Fruit fly (Drosophila melanogaster) whole organism, adult: ENCODE results near the gene CG17996.

Experiments used
- CG11617 ChIP-seq: fragments of 200-800 bp; sonication (Bioruptor generic); optimal IDR thresholded peaks from 2 replicates; lab custom pipeline; 2017; ENCODE audit warnings: mild to moderate bottlenecking, missing biosample characterization, missing genetic modification reagents, missing genetic modification characterization
- CG12768 ChIP-seq: fragments of 200-800 bp; sonication (Bioruptor generic); optimal IDR thresholded peaks from 2 replicates; lab custom pipeline; 2017; ENCODE audit warnings: missing biosample characterization, missing genetic modification characterization, mild to moderate bottlenecking, moderate library complexity, missing genetic modification reagents
- CG14711 ChIP-seq: fragments of 200-800 bp; sonication (Bioruptor generic); optimal IDR thresholded peaks from 2 replicates; lab custom pipeline; 2018; ENCODE audit warnings: missing biosample characterization, mild to moderate bottlenecking, missing genetic modification characterization, moderate library complexity
- CG1620 ChIP-seq: fragments of 200-800 bp; sonication (Bioruptor generic); optimal IDR thresholded peaks from 2 replicates; lab custom pipeline; 2016; ENCODE audit warnings: missing biosample characterization, missing genetic modification characterization
- CG33017 ChIP-seq: fragments of 200-800 bp; sonication (Bioruptor generic); optimal IDR thresholded peaks from 2 replicates; lab custom pipeline; 2018; ENCODE audit warnings: missing biosample characterization, mild to moderate bottlenecking, missing genetic modification characterization, moderate library complexity
- CG5204 ChIP-seq: fragments of 200-800 bp; sonication (Bioruptor generic); optimal IDR thresholded peaks from 2 replicates; lab custom pipeline; 2016; ENCODE audit warnings: missing biosample characterization, missing genetic modification characterization
- CG7045 ChIP-seq: fragments of 200-800 bp; sonication (Bioruptor generic); optimal IDR thresholded peaks from 2 replicates; lab custom pipeline; 2017; ENCODE audit warnings: missing biosample characterization, mild to moderate bottlenecking, missing genetic modification characterization
- CG7101 ChIP-seq: fragments of 200-800 bp; sonication (Bioruptor generic); optimal IDR thresholded peaks from 2 replicates; lab custom pipeline; 2018; ENCODE audit warnings: missing biosample characterization, mild to moderate bottlenecking, missing genetic modification characterization, moderate library complexity
- Clk ChIP-seq: fragments of 200-800 bp; sonication (Bioruptor generic); optimal IDR thresholded peaks from 2 replicates; lab custom pipeline; 2017; ENCODE audit warnings: missing biosample characterization, missing genetic modification characterization
- Crg-1 ChIP-seq: fragments of 200-800 bp; sonication (Bioruptor generic); optimal IDR thresholded peaks from 2 replicates; lab custom pipeline; 2016; ENCODE audit warnings: missing biosample characterization, missing genetic modification characterization
- Hr96 ChIP-seq: fragments of 200-800 bp; sonication (Bioruptor generic); optimal IDR thresholded peaks from 2 replicates; lab custom pipeline; 2016; ENCODE audit warnings: missing biosample characterization, missing genetic modification characterization
- Mnt ChIP-seq: fragments of 200-800 bp; sonication (Bioruptor generic); optimal IDR thresholded peaks from 2 replicates; lab custom pipeline; 2016; ENCODE audit warnings: missing biosample characterization, mild to moderate bottlenecking, missing genetic modification characterization
- bab1 ChIP-seq: fragments of 200-800 bp; sonication (Bioruptor generic); optimal IDR thresholded peaks from 3 replicates; lab custom pipeline; 2019; ENCODE audit warnings: missing biosample characterization, mild to moderate bottlenecking, missing genetic modification characterization, moderate library complexity
- cic ChIP-seq: fragments of 200-800 bp; sonication (Bioruptor generic); optimal IDR thresholded peaks from 2 replicates; lab custom pipeline; 2017; ENCODE audit warnings: missing biosample characterization, mild to moderate bottlenecking, missing genetic modification characterization, moderate library complexity
- cnc ChIP-seq, 2 experiments: fragments of >200 bp; optimal IDR thresholded peaks; 2 replicates each; lab custom pipeline; 2017
- kay ChIP-seq: fragments of 200-800 bp; sonication (Bioruptor generic); peaks from one replicate; lab custom pipeline; 2016; ENCODE audit warnings: missing biosample characterization, missing genetic modification characterization, borderline replicate concordance
- ovo ChIP-seq: fragments of 200-800 bp; sonication (Bioruptor generic); optimal IDR thresholded peaks from 2 replicates; lab custom pipeline; 2016; ENCODE audit warnings: missing biosample characterization, missing genetic modification characterization
- pad ChIP-seq: fragments of 200-800 bp; sonication (Bioruptor generic); optimal IDR thresholded peaks from 3 replicates; lab custom pipeline; 2017; ENCODE audit warnings: missing biosample characterization, missing genetic modification characterization, mild to moderate bottlenecking, moderate library complexity, missing genetic modification reagents
- tj ChIP-seq: fragments of 200-800 bp; sonication (Bioruptor generic); optimal IDR thresholded peaks from 3 replicates; lab custom pipeline; 2017; ENCODE audit warnings: missing biosample characterization, mild to moderate bottlenecking, missing genetic modification characterization, moderate library complexity
- toe ChIP-seq: fragments of 200-800 bp; sonication (Bioruptor generic); optimal IDR thresholded peaks from 2 replicates; lab custom pipeline; 2016; ENCODE audit warnings: missing biosample characterization, missing genetic modification characterization

Gene CG17996

dm6 chr2L:16715133-16715833 lies 15.6 kb downstream of the CG17996 start:
- TF ChIP-seq CG12768 (no peak), CG1620 (no peak), CG5204 (GFP tag; lab: Kevin White, UChicago) (no peak), kay (GFP tag; lab: Kevin White, UChicago) (peak; percentile 58), tj (no peak)

DNA sequence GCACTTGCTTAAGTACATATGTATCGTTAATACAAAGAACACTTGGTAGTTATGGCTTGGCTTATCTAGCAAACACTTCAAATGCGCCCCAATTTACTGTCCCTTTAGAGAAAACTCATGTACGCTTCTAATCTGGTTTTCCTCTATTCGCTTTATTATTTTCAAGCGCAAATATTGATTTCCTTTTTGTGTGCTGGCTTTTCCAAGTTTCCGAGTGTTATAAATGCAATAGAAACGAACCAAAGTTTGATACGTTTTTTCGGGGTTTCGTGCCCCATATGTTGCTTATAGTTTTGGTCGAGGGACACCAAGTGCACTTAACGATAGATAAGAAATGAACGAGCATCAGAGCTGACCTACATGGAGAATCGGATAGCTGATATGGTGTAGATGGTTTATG lies 16.9 kb downstream of the CG17996 start:
- TF ChIP-seq pad (no peak), CG33017 (tag; lab: Kevin White, UChicago) (no peak), CG7045 (GFP tag; lab: Kevin White, UChicago) (no peak), bab1 (no peak), CG11617 (GFP tag; lab: Kevin White, UChicago) (no peak), Clk (GFP tag; lab: Kevin White, UChicago) (no peak), ovo (GFP tag; lab: Kevin White, UChicago) (no peak), cnc (optimal IDR thresholded peaks at IDR 0.05; lab: Kevin White, UChicago) (no peak), CG7101 (no peak), Crg-1 (no peak), tj (no peak), Hr96 (GFP tag; lab: Kevin White, UChicago) (no peak), CG5204 (GFP tag; lab: Kevin White, UChicago) (no peak), toe (GFP tag; lab: Kevin White, UChicago) (no peak)

DNA sequence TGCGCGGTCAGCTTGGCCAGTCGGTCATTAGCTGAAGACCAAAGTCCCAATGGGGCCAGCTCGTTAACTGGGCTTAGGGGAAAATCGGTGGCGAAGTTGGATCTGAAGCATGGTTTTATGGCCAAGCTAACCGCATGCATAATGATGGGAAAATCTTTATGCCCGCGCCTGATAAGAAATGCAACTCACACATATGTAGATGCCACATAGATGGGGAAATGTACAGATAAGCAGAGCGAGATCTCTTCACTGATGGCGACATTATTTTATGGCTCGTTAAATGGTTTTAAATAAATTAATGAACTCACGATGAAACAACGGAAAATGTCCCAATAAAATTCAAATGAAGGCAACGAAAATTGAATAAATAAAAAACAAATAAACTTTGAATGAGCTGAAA lies 18.9 kb downstream of the CG17996 start:
- TF ChIP-seq tj: no peak
- no peak for TF ChIP-seq Hr96 (GFP tag; lab: Kevin White, UChicago)
- no peak for TF ChIP-seq bab1
- no peak for TF ChIP-seq cnc (optimal IDR thresholded peaks at IDR 0.05; lab: Kevin White, UChicago)
- TF ChIP-seq CG5204 (GFP tag; lab: Kevin White, UChicago): no peak
- no peak for TF ChIP-seq Clk (GFP tag; lab: Kevin White, UChicago)
- no peak for TF ChIP-seq ovo (GFP tag; lab: Kevin White, UChicago)
- no peak for TF ChIP-seq CG7101
- no peak for TF ChIP-seq CG12768
- TF ChIP-seq Crg-1: no peak
- TF ChIP-seq Mnt: no peak
- TF ChIP-seq CG1620: no peak
- TF ChIP-seq CG33017 (tag; lab: Kevin White, UChicago): no peak
- no peak for TF ChIP-seq kay (GFP tag; lab: Kevin White, UChicago)
- no peak for TF ChIP-seq CG14711 (tag; lab: Kevin White, UChicago)
- TF ChIP-seq CG11617 (GFP tag; lab: Kevin White, UChicago): no peak
- no peak for TF ChIP-seq cic (GFP tag; lab: Kevin White, UChicago)
- no peak for TF ChIP-seq pad
- TF ChIP-seq toe (GFP tag; lab: Kevin White, UChicago): no peak

DNA sequence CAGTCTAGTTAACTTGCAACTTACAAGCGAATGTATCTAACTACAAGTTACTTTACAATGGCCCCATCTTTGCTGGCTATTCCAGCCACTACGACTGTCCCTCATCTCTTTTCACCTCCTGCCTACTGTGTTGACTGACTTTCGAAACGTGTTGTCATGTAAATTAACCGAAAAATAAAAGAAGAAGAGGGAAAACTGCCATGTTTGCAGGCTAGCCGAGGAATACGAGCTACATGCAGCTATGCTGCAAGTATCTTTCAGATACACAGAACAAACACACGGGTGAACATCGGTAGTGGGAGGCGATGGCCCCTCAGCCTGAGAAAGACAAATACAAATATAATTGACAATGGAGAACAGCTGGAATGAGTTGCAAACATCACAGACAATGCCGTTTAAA lies 20.2 kb downstream of the CG17996 start:
- TF ChIP-seq CG12768 (no peak), cic (GFP tag; lab: Kevin White, UChicago) (no peak), CG7101 (no peak), CG7045 (GFP tag; lab: Kevin White, UChicago) (no peak), toe (GFP tag; lab: Kevin White, UChicago) (no peak), kay (GFP tag; lab: Kevin White, UChicago) (no peak), Hr96 (GFP tag; lab: Kevin White, UChicago) (no peak), CG5204 (GFP tag; lab: Kevin White, UChicago) (no peak)

DNA sequence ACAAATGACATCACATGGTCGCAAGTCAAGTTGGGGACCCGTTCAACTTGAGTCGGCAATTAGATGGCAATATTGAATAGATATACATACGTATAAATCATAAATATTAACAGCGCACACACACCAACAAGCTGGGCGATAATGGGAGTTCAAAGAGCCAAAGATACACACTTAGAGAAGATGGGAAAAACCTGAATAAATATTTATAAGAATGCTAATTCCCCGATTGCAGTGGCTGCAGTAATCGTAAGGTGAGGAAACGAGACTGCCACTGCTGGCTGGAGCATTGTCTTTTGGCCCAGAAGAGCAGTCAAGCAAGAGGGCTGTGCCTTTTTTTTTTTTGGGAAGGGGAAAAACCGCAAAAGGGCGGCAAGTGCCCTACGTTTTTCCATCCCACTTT lies 20.6 kb downstream of the CG17996 start:
- no peak for TF ChIP-seq kay (GFP tag; lab: Kevin White, UChicago)
- no peak for TF ChIP-seq toe (GFP tag; lab: Kevin White, UChicago)
- no peak for TF ChIP-seq Crg-1
- no peak for TF ChIP-seq ovo (GFP tag; lab: Kevin White, UChicago)
- TF ChIP-seq CG5204 (GFP tag; lab: Kevin White, UChicago): no peak
- no peak for TF ChIP-seq CG14711 (tag; lab: Kevin White, UChicago)
- TF ChIP-seq bab1: no peak
- no peak for TF ChIP-seq tj
- no peak for TF ChIP-seq CG7101
- TF ChIP-seq CG1620: no peak
- no peak for TF ChIP-seq CG11617 (GFP tag; lab: Kevin White, UChicago)
- no peak for TF ChIP-seq pad
- no peak for TF ChIP-seq CG12768
- TF ChIP-seq CG7045 (GFP tag; lab: Kevin White, UChicago): no peak
- TF ChIP-seq Clk (GFP tag; lab: Kevin White, UChicago): no peak
- TF ChIP-seq Mnt: no peak
- no peak for TF ChIP-seq cnc (optimal IDR thresholded peaks at IDR 0.05; lab: Kevin White, UChicago)
- no peak for TF ChIP-seq Hr96 (GFP tag; lab: Kevin White, UChicago)

dm6 chr2L:16709693-16710092 lies 21.1 kb downstream of the CG17996 start:
- TF ChIP-seq CG14711 (tag; lab: Kevin White, UChicago) (no peak), CG5204 (GFP tag; lab: Kevin White, UChicago) (peak; percentile 62), CG12768 (no peak), CG33017 (tag; lab: Kevin White, UChicago) (peak; percentile 67), CG11617 (GFP tag; lab: Kevin White, UChicago) (peak; percentile 38), CG7101 (peak; percentile 23), CG7045 (GFP tag; lab: Kevin White, UChicago) (peak; percentile 53), Clk (GFP tag; lab: Kevin White, UChicago) (no peak), tj (peak; percentile 29)
